Worm (Caenorhabditis elegans) whole organism, L4 larva: ENCODE results near the gene spig-4.
A peak's percentile ranks its signal among the peaks of the same experiment; 100 is the strongest.
"Not testable (repeated sequence)": the region's sequence is repeated elsewhere in the genome, so short reads cannot be mapped to it uniquely, and the experiment has no call there.

Experiments
- Y48G9A.11 ChIP-seq: fragments of 200-800 bp; sonication (Bioruptor generic); IDR thresholded peaks from 2 replicates; pipeline ENCODE4 v1.3.6; 2022; ENCODE audit warnings: missing genetic modification reagents, missing genetic modification characterization, missing compliant biosample characterization
- Y5F2A.4 ChIP-seq: fragments of 200-800 bp; sonication (Bioruptor generic); optimal IDR thresholded peaks from 2 replicates; lab custom pipeline; 2018; ENCODE audit warnings: mild to moderate bottlenecking, missing genetic modification characterization, missing compliant biosample characterization
- aha-1 ChIP-seq: fragments of 150-350 bp; peaks from one replicate; lab custom pipeline; 2014; ENCODE audit warnings: missing biosample characterization, missing genetic modification characterization
- ama-1 ChIP-seq: fragments of 150-350 bp; optimal IDR thresholded peaks from 2 replicates; lab custom pipeline; 2014; ENCODE audit warnings: inconsistent platforms, mixed read lengths
- ceh-28 ChIP-seq: fragments of 150-350 bp; optimal IDR thresholded peaks from 2 replicates; lab custom pipeline; 2014; ENCODE audit warnings: missing biosample characterization, missing genetic modification reagents, missing genetic modification characterization
- daf-8 ChIP-seq: fragments of 200-800 bp; sonication (Bioruptor generic); IDR thresholded peaks from 2 replicates; pipeline ENCODE4 v1.3.6; 2022; ENCODE audit warnings: missing genetic modification characterization, missing compliant biosample characterization
- dpl-1 ChIP-seq: fragments of 150-350 bp; optimal IDR thresholded peaks from 2 replicates; lab custom pipeline; 2014; ENCODE audit warnings: missing biosample characterization, missing genetic modification reagents, missing genetic modification characterization
- dve-1 ChIP-seq: sonication (generic microtip); optimal IDR thresholded peaks from 2 replicates; lab custom pipeline; 2017; ENCODE audit warnings: antibody characterized with exemption, mild to moderate bottlenecking, missing genetic modification characterization, missing compliant biosample characterization; ENCODE audit not compliant: insufficient read depth
- egl-27 ChIP-seq: sonication (generic microtip); optimal IDR thresholded peaks from 3 replicates; lab custom pipeline; 2017; ENCODE audit warnings: missing biosample characterization, missing genetic modification reagents, missing genetic modification characterization
- hif-1 ChIP-seq, 2 experiments: sonication (generic microtip); optimal IDR thresholded peaks; 2 replicates each; lab custom pipeline; 2016 to 2017; ENCODE audit warnings: missing compliant biosample characterization in 2 of 2, missing genetic modification characterization in 2 of 2, missing genetic modification reagents in 2 of 2, missing genotype in 2 of 2, mild to moderate bottlenecking in 1 of 2
- hlh-30 ChIP-seq: sonication (generic microtip); optimal IDR thresholded peaks from 2 replicates; lab custom pipeline; 2017; ENCODE audit warnings: antibody characterized with exemption, mild to moderate bottlenecking, missing genetic modification characterization, missing compliant biosample characterization; ENCODE audit not compliant: insufficient read depth
- hmg-1.1 ChIP-seq: fragments of 200-800 bp; sonication (Bioruptor generic); IDR thresholded peaks from 2 replicates; pipeline ENCODE4 v1.3.6; 2022; ENCODE audit warnings: missing genetic modification reagents, missing genetic modification characterization, missing compliant biosample characterization
- lin-29 ChIP-seq: fragments of 200-800 bp; sonication (Bioruptor generic); IDR thresholded peaks from 2 replicates; pipeline ENCODE4 v1.3.6; 2022; ENCODE audit warnings: missing genetic modification reagents, missing genetic modification characterization, missing compliant biosample characterization
- lin-39 ChIP-seq: fragments of 150-350 bp; optimal IDR thresholded peaks from 2 replicates; lab custom pipeline; 2014; ENCODE audit warnings: missing biosample characterization, missing genetic modification reagents, missing genetic modification characterization
- lir-3 ChIP-seq: sonication (generic microtip); optimal IDR thresholded peaks from 2 replicates; lab custom pipeline; 2016; ENCODE audit warnings: mild to moderate bottlenecking, missing genetic modification characterization, missing compliant biosample characterization
- madf-9 ChIP-seq: fragments of 200-800 bp; sonication (Bioruptor generic); conservative IDR thresholded peaks from 2 replicates; pipeline ENCODE4 v1.3.6; 2022; ENCODE audit warnings: missing genetic modification reagents, missing genetic modification characterization, missing compliant biosample characterization
- mdl-1 ChIP-seq, 2 experiments: fragments of 150-350 bp in 1 of 2; sonication (generic microtip) in 1 of 2; optimal IDR thresholded peaks; 2 replicates each; lab custom pipeline; 2014 to 2017; ENCODE audit warnings: missing biosample characterization in 2 of 2, missing genetic modification characterization in 2 of 2
- mdt-29 ChIP-seq: fragments of 200-800 bp; sonication (Bioruptor generic); IDR thresholded peaks from 2 replicates; pipeline ENCODE4 v1.3.6; 2022; ENCODE audit warnings: missing genetic modification reagents, missing genetic modification characterization, missing compliant biosample characterization
- mes-2 ChIP-seq: sonication (generic microtip); optimal IDR thresholded peaks from 2 replicates; lab custom pipeline; 2016; ENCODE audit warnings: missing genotype, mild to moderate bottlenecking, missing genetic modification characterization, missing compliant biosample characterization; ENCODE audit not compliant: poor library complexity, severe bottlenecking
- mxl-2 ChIP-seq: fragments of 200-800 bp; sonication (Bioruptor generic); conservative IDR thresholded peaks from 2 replicates; pipeline ENCODE4 v1.3.6; 2022; ENCODE audit warnings: missing genetic modification reagents, missing genetic modification characterization, missing compliant biosample characterization
- mxl-3 ChIP-seq: fragments of 200-800 bp; sonication (Bioruptor generic); optimal IDR thresholded peaks from 2 replicates; lab custom pipeline; 2018; ENCODE audit warnings: mild to moderate bottlenecking, missing genetic modification characterization, missing compliant biosample characterization
- nhr-10 ChIP-seq: fragments of 150-350 bp; optimal IDR thresholded peaks from 2 replicates; lab custom pipeline; 2014; ENCODE audit warnings: missing biosample characterization, missing genetic modification characterization
- nhr-111 ChIP-seq: fragments of 200-800 bp; sonication (Bioruptor generic); optimal IDR thresholded peaks from 2 replicates; lab custom pipeline; 2018; ENCODE audit warnings: mild to moderate bottlenecking, missing genetic modification characterization, missing compliant biosample characterization
- nhr-42 ChIP-seq: fragments of 200-800 bp; sonication (Bioruptor generic); IDR thresholded peaks from 2 replicates; pipeline ENCODE4 v1.3.6; 2022; ENCODE audit warnings: missing genetic modification characterization, missing compliant biosample characterization
- sdz-12 ChIP-seq: fragments of 200-800 bp; sonication (Bioruptor generic); optimal IDR thresholded peaks from 2 replicates; lab custom pipeline; 2018; ENCODE audit warnings: mild to moderate bottlenecking, missing genetic modification characterization, missing compliant biosample characterization
- skn-1 ChIP-seq: fragments of 150-350 bp; optimal IDR thresholded peaks from 2 replicates; lab custom pipeline; 2014; ENCODE audit warnings: missing biosample characterization, missing genetic modification characterization
- snpc-4 ChIP-seq: fragments of 150-350 bp; optimal IDR thresholded peaks from 2 replicates; lab custom pipeline; 2014; ENCODE audit warnings: missing biosample characterization, missing genetic modification characterization
- tag-97 ChIP-seq: fragments of 200-800 bp; sonication (Bioruptor generic); IDR thresholded peaks from 2 replicates; pipeline ENCODE4 v1.3.6; 2022; ENCODE audit warnings: missing genetic modification characterization, missing compliant biosample characterization
- unc-130 ChIP-seq: sonication (generic microtip); optimal IDR thresholded peaks from 2 replicates; lab custom pipeline; 2016; ENCODE audit warnings: missing genetic modification reagents, missing genetic modification characterization, missing compliant biosample characterization
- unc-62 ChIP-seq, 3 experiments: fragments of 150-350 bp in 1 of 3; sonication (generic microtip); optimal IDR thresholded peaks in 2 of 3; peaks in 1 of 3; 1 replicate in 1 of 3; 2 replicates in 2 of 3; lab custom pipeline; 2014 to 2017; ENCODE audit warnings: missing biosample characterization in 3 of 3, missing genetic modification characterization in 3 of 3, missing genetic modification reagents in 3 of 3, missing genotype in 1 of 3
- zfp-3 ChIP-seq: fragments of 200-800 bp; sonication (Bioruptor generic); conservative IDR thresholded peaks from 2 replicates; pipeline ENCODE4 v1.3.6; 2022; ENCODE audit warnings: missing genetic modification reagents, missing genetic modification characterization, missing compliant biosample characterization
- ztf-7 ChIP-seq: fragments of 150-350 bp; optimal IDR thresholded peaks from 2 replicates; lab custom pipeline; 2014; ENCODE audit warnings: missing biosample characterization, missing genetic modification characterization

The spig-4 gene

DNA sequence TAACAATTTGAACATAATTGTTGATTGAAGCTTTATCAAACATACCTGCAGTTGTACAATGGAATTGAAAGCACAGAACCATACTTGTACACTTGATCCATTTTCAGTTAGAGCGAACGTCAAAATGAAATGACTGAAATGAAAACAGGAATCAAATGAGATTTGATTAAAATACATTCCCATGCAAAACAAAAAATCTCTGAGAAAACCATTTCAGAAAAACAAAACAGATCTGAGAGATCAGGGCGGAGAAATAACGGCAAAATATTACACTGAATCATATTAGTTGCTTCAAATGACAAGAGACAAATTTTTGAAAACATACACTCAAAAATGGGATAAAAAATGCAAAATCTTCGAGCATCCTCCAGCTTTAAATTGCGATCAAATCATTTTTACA lies 26.9 kb downstream of the spig-4 start, which contains the start of gene srt-33:
Gene srt-33 (minus strand): TSS at position 101 of the 400 bp plus-strand sequence.
- no peak for TF ChIP-seq mdl-1 (tag; optimal IDR thresholded peaks at IDR 0.05; lab: Kevin White, UChicago)
- no peak for TF ChIP-seq mes-2 (tag; lab: Kevin White, UChicago)
- no peak for TF ChIP-seq ztf-7
- TF ChIP-seq skn-1 (tag; lab: Kevin White, UChicago), result no peak
- no peak for TF ChIP-seq nhr-10 (tag; lab: Kevin White, UChicago)
- no peak for TF ChIP-seq ceh-28 (tag; lab: Kevin White, UChicago)
- TF ChIP-seq lir-3, result no peak
- no peak for TF ChIP-seq tag-97 (GFP tag; lab: Robert Waterston, UW)
- no peak for TF ChIP-seq madf-9 (GFP tag; lab: Robert Waterston, UW)
- no peak for TF ChIP-seq egl-27 (tag; lab: Kevin White, UChicago)
- no peak for TF ChIP-seq daf-8 (GFP tag; lab: Robert Waterston, UW)
- TF ChIP-seq dpl-1 (GFP tag; lab: Kevin White, UChicago), result no peak
- no peak for TF ChIP-seq Y48G9A.11 (GFP tag; lab: Robert Waterston, UW)
- no peak for TF ChIP-seq nhr-111 (GFP tag; lab: Kevin White, UChicago)
- TF ChIP-seq nhr-42 (GFP tag; lab: Robert Waterston, UW), result no peak
- TF ChIP-seq unc-130 (GFP tag; lab: Kevin White, UChicago), result no peak
- no peak for TF ChIP-seq sdz-12 (GFP tag; lab: Kevin White, UChicago)

ce11 chrV:14277456-14277855 lies 29.2 kb downstream of the spig-4 start:
- TF ChIP-seq Y48G9A.11 (GFP tag; lab: Robert Waterston, UW) (0 out of 2 replicates have a peak, but pooled peaks have one; percentile 6), aha-1 (peak; percentile 54)
- TF ChIP-seq, all 104 proteins: peak for 2; not testable (repeated sequence) for 102

- TF ChIP-seq snpc-4 (tag; lab: Kevin White, UChicago); mxl-3 (GFP tag; lab: Kevin White, UChicago); aha-1: not testable (repeated sequence)
These were observed 32.4 kb downstream of the spig-4 start, which contains the start of gene F40G12.7 for ce11 chrV:14274268-14274667. TSS of gene F40G12.7 (plus strand) at chrV:14274568.

DNA sequence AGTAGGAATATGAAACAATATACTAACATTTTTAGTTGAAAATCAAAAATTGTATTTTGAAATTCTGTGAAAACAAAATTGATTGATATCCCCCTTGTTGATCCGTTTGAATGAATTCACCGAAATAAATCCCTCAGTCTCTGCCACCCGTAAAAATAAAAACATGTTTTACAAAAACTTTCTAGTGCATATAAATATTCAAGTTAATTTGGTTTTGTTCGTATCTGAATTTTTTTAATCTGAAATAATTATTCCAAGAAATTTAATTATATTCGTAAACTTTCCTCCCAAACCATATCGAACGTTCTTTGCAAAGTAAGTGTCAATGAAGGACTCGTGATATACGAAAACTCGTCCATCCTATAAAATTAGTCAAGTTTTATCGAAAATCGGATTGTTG lies 33.7 kb downstream of the spig-4 start, which contains the start of gene F40G12.6:
Gene F40G12.6 (minus strand): TSS at position 101 of the 400 bp plus-strand sequence.
- TF ChIP-seq hmg-1.1, result no peak
- TF ChIP-seq hif-1 (tag; optimal IDR thresholded peaks at IDR 0.05; lab: Kevin White, UChicago), result no peak
- no peak for TF ChIP-seq mxl-2 (GFP tag; lab: Robert Waterston, UW)
- no peak for TF ChIP-seq lin-29 (GFP tag; lab: Robert Waterston, UW)
- no peak for TF ChIP-seq ama-1
- TF ChIP-seq zfp-3 (GFP tag; lab: Robert Waterston, UW), result no peak
- no peak for TF ChIP-seq dpl-1 (GFP tag; lab: Kevin White, UChicago)
- TF ChIP-seq lin-39, result no peak

ce11 chrV:14270729-14271128 lies 35.9 kb downstream of the spig-4 start, which contains the start of gene F40G12.5:
TSS of gene F40G12.5 (minus strand) at chrV:14270829.
- no peak for TF ChIP-seq mdt-29 (GFP tag; lab: Robert Waterston, UW)
- no peak for TF ChIP-seq Y5F2A.4
- no peak for TF ChIP-seq ceh-28 (tag; lab: Kevin White, UChicago)
- TF ChIP-seq daf-8 (GFP tag; lab: Robert Waterston, UW), result no peak
- TF ChIP-seq dve-1 (tag; lab: Kevin White, UChicago), result no peak
- TF ChIP-seq unc-62 (GFP tag; optimal IDR thresholded peaks at IDR 0.05 in 1 of 2; lab: Kevin White, UChicago), result peak in 1 of 2 experiments; percentile 16
- no peak for TF ChIP-seq unc-62 (tag; optimal IDR thresholded peaks at IDR 0.05; lab: Kevin White, UChicago)
- TF ChIP-seq hlh-30, result no peak
- TF ChIP-seq, all 104 proteins: peak for 1
